Worm (Caenorhabditis elegans): Measurements from ENCODE around the gene srx-73.

The srx-73 gene

ce11 chrV:4698675-4699074, 33.1 kb upstream of the srx-73 start:
- no peak for TF ChIP-seq nhr-23 (tag; optimal IDR thresholded peaks at IDR 0.05)

DNA sequence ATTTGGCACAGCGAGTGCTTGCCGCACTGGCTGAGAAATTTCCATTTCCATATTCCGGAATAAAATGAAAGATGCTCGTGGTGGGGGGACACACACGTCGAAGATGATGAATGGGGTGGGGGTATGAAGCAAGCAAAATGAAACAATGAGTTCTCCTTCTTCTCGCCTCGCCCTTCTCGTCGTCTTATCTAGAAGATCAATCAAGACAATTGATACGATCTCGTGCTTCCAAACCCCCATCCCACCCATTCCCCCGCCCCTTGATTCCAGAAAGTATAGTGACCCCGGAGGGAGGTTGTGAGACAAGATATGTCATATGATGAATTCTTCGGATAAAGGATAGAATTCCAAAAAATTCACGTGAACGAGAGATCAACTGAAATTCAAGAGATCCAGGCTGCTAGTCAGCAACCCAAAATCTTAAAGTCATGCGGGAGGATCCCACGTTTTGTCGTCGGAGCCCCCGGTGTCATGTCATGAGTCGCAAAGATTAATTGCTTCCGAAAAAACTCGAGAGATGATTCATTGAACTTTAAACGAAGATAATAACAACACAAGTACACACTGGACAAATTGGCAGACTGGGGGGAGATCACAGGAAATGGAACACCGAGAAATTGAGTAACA, 29.0 kb upstream of the srx-73 start:
- no peak for TF ChIP-seq snpc-4 (tag; optimal IDR thresholded peaks at IDR 0.05)
- no peak for TF ChIP-seq nhr-25 (tag; optimal IDR thresholded peaks at IDR 0.05)
- TF ChIP-seq Y55F3AM.14 (GFP tag; optimal IDR thresholded peaks at IDR 0.05): peak; percentile 49
- TF ChIP-seq unc-55 (GFP tag; optimal IDR thresholded peaks at IDR 0.05): peak; percentile 26
- no peak for TF ChIP-seq mdl-1 (tag; optimal IDR thresholded peaks at IDR 0.05)
- TF ChIP-seq nhr-129 (tag; optimal IDR thresholded peaks at IDR 0.05): peak; percentile 29
- TF ChIP-seq nhr-23 (tag; optimal IDR thresholded peaks at IDR 0.05): peak; percentile 23
- peak; percentile 20 for TF ChIP-seq mab-5 (tag; optimal IDR thresholded peaks at IDR 0.05)
- TF ChIP-seq nhr-12 (tag; optimal IDR thresholded peaks at IDR 0.05): no peak
- peak; percentile 6 for TF ChIP-seq ztf-4 (tag; optimal IDR thresholded peaks at IDR 0.05)
- peak; percentile 33 for TF ChIP-seq F13H6.1 (tag; optimal IDR thresholded peaks at IDR 0.05)
- peak in 1 of 2 experiments; percentile 20 for TF ChIP-seq lsy-2 (tag; optimal IDR thresholded peaks at IDR 0.05)
- TF ChIP-seq elt-1 (tag; optimal IDR thresholded peaks at IDR 0.05): peak; percentile 10
- TF ChIP-seq C34F6.9 (tag; optimal IDR thresholded peaks at IDR 0.05): peak; percentile 8

DNA sequence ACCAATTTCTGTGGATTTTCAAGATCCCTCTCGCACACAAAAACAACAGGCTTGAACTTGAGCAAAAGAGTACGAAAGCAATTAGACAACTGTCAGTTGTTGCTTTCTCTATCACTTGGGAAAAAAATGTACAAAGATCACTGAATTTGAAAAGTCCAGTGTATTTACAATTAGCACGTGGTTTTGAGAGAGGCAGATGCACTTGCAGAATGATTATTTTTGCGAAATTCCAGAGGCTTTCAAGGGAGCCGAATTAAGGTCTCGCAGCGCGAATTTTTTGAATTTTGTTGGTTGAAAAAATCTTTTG, 27.7 kb upstream of the srx-73 start:
- peak; percentile 62 for TF ChIP-seq nhr-129 (tag; optimal IDR thresholded peaks at IDR 0.05)
- TF ChIP-seq fos-1 (tag; optimal IDR thresholded peaks at IDR 0.05): no peak
- TF ChIP-seq skn-1 (tag; optimal IDR thresholded peaks at IDR 0.05): no peak
- TF ChIP-seq nhr-77 (tag; optimal IDR thresholded peaks at IDR 0.05): no peak
- TF ChIP-seq sma-9 (GFP tag; optimal IDR thresholded peaks at IDR 0.05): peak; percentile 62
- TF ChIP-seq sma-9 (tag; optimal IDR thresholded peaks at IDR 0.05): no peak
- TF ChIP-seq sem-4 (tag; optimal IDR thresholded peaks at IDR 0.05): no peak
- no peak for TF ChIP-seq nhr-11 (tag; optimal IDR thresholded peaks at IDR 0.05)
- TF ChIP-seq nhr-237 (tag; optimal IDR thresholded peaks at IDR 0.05): no peak
- no peak for TF ChIP-seq lin-11 (tag; optimal IDR thresholded peaks at IDR 0.05)
- no peak for TF ChIP-seq unc-55 (GFP tag; optimal IDR thresholded peaks at IDR 0.05)
- TF ChIP-seq lsy-2 (tag; optimal IDR thresholded peaks at IDR 0.05): peak in 1 of 2 experiments; percentile 39

DNA sequence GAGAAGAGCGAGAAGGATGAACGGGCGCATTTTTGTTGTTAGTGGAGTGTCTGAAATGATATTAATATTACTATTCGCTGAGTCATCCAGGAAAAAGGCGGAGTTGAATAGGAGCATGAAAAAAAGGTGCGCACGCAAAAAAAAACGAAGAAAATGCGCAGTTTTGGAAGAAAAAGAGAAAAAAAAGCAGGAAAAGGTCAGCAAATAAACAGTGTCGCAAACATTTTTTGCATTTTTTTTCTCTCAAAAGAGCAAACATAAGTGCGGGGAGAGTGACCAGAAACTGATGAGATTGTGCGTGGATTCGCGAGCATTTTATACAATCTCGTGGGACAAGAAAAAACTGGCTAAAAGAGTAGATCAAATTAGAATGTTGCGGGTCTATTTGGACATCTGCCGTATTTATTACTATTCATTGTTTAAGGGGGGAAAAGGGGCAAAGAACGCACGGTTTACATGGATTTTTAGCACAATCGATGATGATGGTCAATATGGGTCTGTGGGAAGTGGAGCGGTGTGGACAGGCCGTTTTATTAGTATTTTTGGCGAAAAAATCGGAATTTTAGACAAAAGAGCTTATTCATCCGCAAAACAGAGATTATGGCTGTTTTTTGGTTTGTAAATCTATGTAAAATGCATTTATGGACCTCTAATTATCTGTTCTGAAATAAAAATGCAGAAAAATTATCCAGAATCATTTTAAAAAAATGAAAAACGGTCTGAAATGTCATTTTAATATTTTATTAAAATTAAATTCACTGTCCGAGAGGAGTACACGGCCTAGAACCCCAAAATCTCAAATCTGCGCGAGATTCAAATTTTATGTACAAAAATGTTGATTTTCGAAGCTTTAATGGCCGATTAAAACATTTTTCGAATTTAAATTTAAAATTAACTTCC, 27.1 kb upstream of the srx-73 start, which contains the start of gene cpg-8:
Gene cpg-8 (minus strand): TSS at position 51 of the 900 bp plus-strand sequence.
- TF ChIP-seq nhr-21 (tag; optimal IDR thresholded peaks at IDR 0.05) (no peak), ceh-82 (tag; optimal IDR thresholded peaks at IDR 0.05) (no peak), C34F6.9 (tag; optimal IDR thresholded peaks at IDR 0.05) (peak; percentile 10), lin-39 (tag; optimal IDR thresholded peaks at IDR 0.05) (no peak), gmeb-1 (tag; optimal IDR thresholded peaks at IDR 0.05) (peak; percentile 64)

- TF ChIP-seq unc-39 (tag; optimal IDR thresholded peaks at IDR 0.05) (no peak), lin-39 (tag; optimal IDR thresholded peaks at IDR 0.05) (no peak), lin-11 (tag; optimal IDR thresholded peaks at IDR 0.05) (no peak), egl-27 (tag; optimal IDR thresholded peaks at IDR 0.05) (no peak), nhr-10 (tag; optimal IDR thresholded peaks at IDR 0.05) (no peak), mdl-1 (tag; optimal IDR thresholded peaks at IDR 0.05) (no peak), ceh-16 (tag; optimal IDR thresholded peaks at IDR 0.05) (no peak), gmeb-1 (tag; optimal IDR thresholded peaks at IDR 0.05) (no peak), sem-4 (tag; optimal IDR thresholded peaks at IDR 0.05) (no peak), sma-9 (GFP tag; optimal IDR thresholded peaks at IDR 0.05) (no peak), sma-9 (tag; optimal IDR thresholded peaks at IDR 0.05) (no peak), nhr-11 (tag; optimal IDR thresholded peaks at IDR 0.05) (no peak), ama-1 (optimal IDR thresholded peaks at IDR 0.05) (no peak), nhr-237 (tag; optimal IDR thresholded peaks at IDR 0.05) (no peak)
These were observed 26.1 kb upstream of the srx-73 start for ce11 chrV:4691657-4692056.
